Fruit fly (Drosophila melanogaster): Measurements from ENCODE around the gene CG3368.

The CG3368 gene

dm6 chr3R:27294113-27294512 lies 10.5 kb downstream of the CG3368 start:
- TF ChIP-seq noc (tag; optimal IDR thresholded peaks at IDR 0.05) = no peak

DNA sequence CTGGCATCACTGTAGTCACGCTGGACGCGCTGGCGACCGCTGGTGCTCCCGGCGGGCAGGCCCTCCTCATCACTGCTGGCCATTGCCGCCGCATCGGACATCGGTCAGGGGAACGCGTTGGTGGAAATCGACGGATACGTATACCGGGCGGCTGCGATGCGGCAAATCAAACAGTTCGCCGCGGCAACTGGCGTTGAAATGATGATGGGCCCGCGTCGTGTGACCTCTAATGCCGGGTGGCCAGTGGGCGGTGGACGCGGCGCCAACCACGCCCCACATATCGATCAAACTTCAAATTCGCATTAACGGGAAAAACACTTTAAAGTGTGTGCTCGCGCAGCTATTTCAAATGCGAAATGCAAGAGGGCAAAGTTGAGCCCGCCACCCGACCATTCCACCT lies 38.6 kb downstream of the CG3368 start, which contains the start of gene CG3339:
CG3339 (minus strand) TSS at position 101 of the 400 bp plus-strand sequence.
- TF ChIP-seq noc (tag; optimal IDR thresholded peaks at IDR 0.05) = no peak

dm6 chr3R:27330782-27331181 lies 47.2 kb downstream of the CG3368 start, which contains the start of gene CG3330:
TSS of gene CG3330 (minus strand) at chr3R:27330882.
- TF ChIP-seq noc (tag; optimal IDR thresholded peaks at IDR 0.05) = no peak

Measured in whole organism, larva.